Fruit fly (Drosophila melanogaster) whole organism, larva: ENCODE results near the gene Paris.

Source experiments
- noc ChIP-seq: fragments of 200-800 bp; sonication (Bioruptor generic); optimal IDR thresholded peaks from 3 replicates; lab custom pipeline; 2019; ENCODE audit warnings: missing biosample characterization, mild to moderate bottlenecking, missing genetic modification characterization, moderate library complexity

Gene Paris

DNA sequence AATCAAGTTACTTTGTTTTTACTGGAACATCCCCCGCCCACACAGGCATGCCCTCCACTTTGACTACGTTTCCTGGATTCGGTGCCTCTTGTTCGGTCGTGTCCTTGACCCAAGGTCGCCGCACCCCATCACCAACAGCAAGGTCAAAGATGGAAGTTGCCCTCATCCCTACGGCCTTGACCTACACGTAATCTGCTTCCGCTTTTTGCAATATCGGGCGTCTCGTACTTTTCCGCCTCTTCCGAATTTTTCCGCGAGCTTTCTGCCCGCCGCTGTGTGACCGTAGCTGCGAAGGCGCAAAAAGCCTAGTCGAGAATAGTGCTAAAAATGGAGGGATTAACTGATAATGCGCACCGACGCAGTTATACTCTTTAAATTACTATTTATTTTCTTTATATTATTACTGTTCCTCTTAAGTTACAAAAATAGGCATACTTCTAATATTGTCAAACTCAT is 6.8 kb upstream of the Paris start, which contains the start of gene Gs1l:
Gs1l (minus strand) TSS at position 269 of the 456 bp plus-strand sequence.
- no peak for TF ChIP-seq noc (tag; lab: Kevin White, UChicago)

DNA sequence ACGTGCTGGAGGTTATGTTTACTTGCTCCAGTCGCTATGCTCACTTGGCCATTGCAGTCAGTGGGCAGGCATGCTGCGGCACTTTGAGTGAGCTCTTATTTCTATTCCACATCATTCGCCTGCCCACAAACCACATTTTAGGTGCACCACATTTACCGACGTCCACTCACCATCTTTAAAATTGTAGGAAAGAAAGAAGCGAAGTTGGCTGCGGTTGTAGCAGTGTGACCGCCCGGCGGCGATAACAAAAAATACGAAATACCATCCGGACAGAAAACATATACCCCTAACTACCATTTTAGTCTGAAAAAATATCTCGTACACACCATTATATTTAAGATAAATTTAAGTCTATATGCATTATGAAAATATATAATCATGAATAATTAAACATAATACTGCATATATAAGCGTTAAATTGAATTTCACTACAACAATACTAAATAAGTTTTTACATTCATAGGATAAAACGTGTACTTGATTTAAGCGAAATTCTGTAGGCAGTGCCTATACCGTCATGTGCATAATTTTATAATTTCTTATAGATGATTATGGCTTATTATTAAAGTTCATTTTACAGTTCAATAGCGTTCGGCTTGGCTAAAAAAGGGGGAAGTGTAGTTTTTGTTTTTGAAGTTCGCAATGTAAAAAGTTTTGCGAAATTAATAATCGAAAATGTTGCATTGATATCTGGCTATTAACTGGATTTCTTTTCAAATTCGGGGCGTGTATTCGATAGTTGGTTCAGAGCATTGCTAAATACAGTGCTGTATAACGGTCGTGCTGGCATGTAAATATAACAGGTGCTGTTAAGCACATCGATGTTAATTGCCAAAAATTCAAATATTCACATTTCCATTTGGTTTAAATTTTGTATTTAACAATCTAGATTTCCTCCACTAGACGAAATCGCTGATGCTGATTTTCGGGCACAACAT is 5.0 kb upstream of the Paris start, which contains the start of gene RpL27A:
RpL27A (minus strand) TSS at position 246 of the 938 bp plus-strand sequence.
- TF ChIP-seq noc (tag; lab: Kevin White, UChicago), result peak; percentile 45

DNA sequence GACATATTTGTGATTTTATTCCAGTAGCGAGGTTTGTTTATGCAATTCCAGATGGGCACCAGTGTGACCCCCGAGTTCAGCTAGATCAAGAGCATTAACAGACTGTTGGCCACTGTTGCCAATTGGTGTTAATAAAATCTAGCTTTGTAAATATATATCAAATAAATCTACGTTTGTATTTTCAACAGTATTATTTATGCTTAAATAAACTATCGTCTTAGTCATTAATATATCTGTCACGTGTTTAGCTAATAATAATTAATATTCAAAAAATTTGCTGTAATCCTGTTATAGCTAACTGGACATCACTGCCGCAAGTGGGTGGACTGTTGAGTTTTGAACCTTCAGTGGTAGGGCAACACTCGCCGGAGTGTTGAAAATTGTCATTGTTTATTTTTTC is 3.9 kb upstream of the Paris start, which contains the start of the genes mRpL27 and CG15435:
mRpL27 (minus strand) TSS at position 96 of the 400 bp plus-strand sequence.
CG15435 (plus strand) TSS at position 187 of the 400 bp plus-strand sequence.
- peak; percentile 56 for TF ChIP-seq noc (tag; lab: Kevin White, UChicago)

DNA sequence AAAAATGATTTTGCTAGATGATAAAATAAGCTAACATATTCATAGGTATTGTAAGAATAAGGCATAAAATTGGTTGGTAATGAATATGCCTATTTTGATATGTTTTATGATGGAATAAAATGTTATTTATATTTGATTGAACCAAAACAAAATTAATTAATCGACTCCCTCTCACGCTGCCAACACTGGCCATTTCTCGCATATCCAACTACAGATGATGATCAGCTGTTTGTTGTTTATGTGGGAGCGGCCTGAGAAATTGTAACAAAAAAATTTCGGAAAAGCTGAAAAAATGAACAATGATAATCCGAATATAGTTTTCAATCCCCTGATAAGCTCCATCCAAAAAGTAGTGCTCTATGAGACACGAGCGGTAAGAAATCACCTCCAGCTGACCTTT is 1.5 kb downstream of the Paris start, which contains the start of gene FIG4:
FIG4 (plus strand) TSS at position 229 of the 400 bp plus-strand sequence.
- TF ChIP-seq noc (tag; lab: Kevin White, UChicago), result no peak

DNA sequence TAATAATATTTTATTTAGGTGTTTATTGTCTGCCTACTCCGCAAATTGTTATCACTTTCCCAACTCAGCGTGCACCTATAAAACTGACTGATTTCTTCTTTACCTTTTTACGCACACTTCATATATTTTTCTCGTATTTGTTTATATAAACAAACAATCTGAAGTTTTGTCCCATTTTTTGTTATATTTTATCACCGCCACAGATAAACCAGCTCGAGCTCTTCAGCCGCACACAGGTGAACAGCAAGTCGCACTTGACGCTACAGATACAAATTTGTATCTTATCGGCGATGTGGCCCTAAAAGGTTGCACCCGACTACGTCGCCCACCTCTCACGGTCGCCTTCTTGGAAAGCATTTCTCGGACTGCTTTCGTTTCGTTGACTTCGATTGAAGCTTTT is 12.0 kb downstream of the Paris start:
- peak; percentile 78 for TF ChIP-seq noc (tag; lab: Kevin White, UChicago)

DNA sequence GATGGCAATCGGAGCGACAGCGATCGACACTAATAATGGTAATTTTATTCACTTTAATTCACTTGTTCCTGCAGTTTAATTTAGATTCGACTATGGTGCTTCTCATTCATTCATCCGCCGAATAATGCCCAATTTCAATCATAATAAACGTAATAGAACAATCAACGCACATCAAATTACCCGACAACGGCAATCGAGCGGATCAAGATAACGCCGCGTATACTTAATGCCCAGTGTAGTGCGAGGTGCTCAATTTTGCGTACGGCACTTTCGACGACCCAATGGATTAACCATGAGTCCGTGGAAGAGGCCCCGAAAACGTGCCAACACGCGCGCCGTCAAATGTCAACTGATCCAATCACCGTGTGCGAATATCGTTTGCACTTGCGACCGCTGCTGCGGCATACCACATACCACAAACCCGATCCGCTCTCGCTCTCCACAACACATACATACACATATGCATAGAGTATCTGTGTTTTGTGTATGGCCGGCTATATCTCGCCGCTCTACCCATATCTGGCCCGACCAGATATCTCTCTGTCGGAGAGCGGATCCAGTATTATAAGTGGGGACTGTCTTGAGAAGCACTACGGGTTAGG is 13.4 kb downstream of the Paris start, which contains the start of gene ine:
ine (minus strand) TSS at position 351 of the 602 bp plus-strand sequence.
- TF ChIP-seq noc (tag; lab: Kevin White, UChicago), result peak; percentile 2

DNA sequence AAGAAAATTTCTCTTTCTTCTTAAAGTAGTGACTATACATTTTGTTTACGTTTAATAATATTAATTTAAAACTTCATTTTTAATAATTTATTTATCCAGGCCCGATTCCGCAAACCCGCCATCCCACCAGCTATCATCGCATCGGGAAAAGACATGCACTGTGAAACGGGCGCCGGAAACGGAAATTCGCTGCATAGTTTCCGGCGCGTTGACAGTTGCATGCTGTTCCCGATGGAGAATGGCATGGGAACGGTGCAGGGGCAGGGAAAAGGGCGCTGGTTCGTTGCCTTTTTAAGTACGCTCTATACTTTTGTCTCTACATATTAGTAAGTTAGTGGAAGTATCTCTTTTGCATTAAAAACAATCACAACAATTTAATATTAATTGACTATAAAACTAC is 14.6 kb downstream of the Paris start:
- TF ChIP-seq noc (tag; lab: Kevin White, UChicago), result no peak
